Worm (Caenorhabditis elegans) whole organism, L4 larva: ENCODE measurements around the gene let-418.
A peak's percentile ranks its signal among the peaks of the same experiment; 100 is the strongest.

Source experiments
- F10B5.3 ChIP-seq: sonication (generic microtip); optimal IDR thresholded peaks from 2 replicates; lab custom pipeline; 2016; ENCODE audit warnings: mild to moderate bottlenecking, missing genetic modification characterization, missing compliant biosample characterization
- F37D6.2 ChIP-seq: sonication (generic microtip); optimal IDR thresholded peaks from 2 replicates; lab custom pipeline; 2016; ENCODE audit warnings: mild to moderate bottlenecking, missing genetic modification characterization, missing compliant biosample characterization
- Y105C5A.15 ChIP-seq: fragments of 200-800 bp; sonication (Bioruptor generic); IDR thresholded peaks from 2 replicates; pipeline ENCODE4 v1.3.6; 2022; ENCODE audit warnings: missing genetic modification characterization, missing compliant biosample characterization
- Y5F2A.4 ChIP-seq: fragments of 200-800 bp; sonication (Bioruptor generic); optimal IDR thresholded peaks from 2 replicates; lab custom pipeline; 2018; ENCODE audit warnings: mild to moderate bottlenecking, missing genetic modification characterization, missing compliant biosample characterization
- aha-1 ChIP-seq: fragments of 150-350 bp; peaks from one replicate; lab custom pipeline; 2014; ENCODE audit warnings: missing biosample characterization, missing genetic modification characterization
- ceh-20 ChIP-seq: fragments of 200-800 bp; sonication (Bioruptor generic); IDR thresholded peaks from 2 replicates; pipeline ENCODE4 v1.3.6; 2022; ENCODE audit warnings: missing genetic modification reagents, missing genetic modification characterization, missing compliant biosample characterization
- ceh-62 ChIP-seq: sonication (generic microtip); optimal IDR thresholded peaks from 2 replicates; lab custom pipeline; 2017; ENCODE audit warnings: missing biosample characterization, missing genetic modification characterization
- ceh-82 ChIP-seq: sonication (generic microtip); optimal IDR thresholded peaks from 2 replicates; lab custom pipeline; 2017; ENCODE audit warnings: missing biosample characterization, missing genetic modification characterization
- cey-2 ChIP-seq: sonication (generic microtip); optimal IDR thresholded peaks from 3 replicates; lab custom pipeline; 2017; ENCODE audit warnings: missing genetic modification characterization, mild to moderate bottlenecking, missing compliant biosample characterization, antibody characterized with exemption, borderline replicate concordance; ENCODE audit not compliant: insufficient read depth
- daf-16 ChIP-seq, 3 experiments: sonication (generic microtip); optimal IDR thresholded peaks; 2 replicates each; lab custom pipeline; 2016 to 2017; ENCODE audit warnings: missing genetic modification characterization in 3 of 3, missing genetic modification reagents in 3 of 3, mild to moderate bottlenecking in 2 of 3, missing compliant biosample characterization in 2 of 3, missing biosample characterization in 1 of 3, moderate library complexity in 1 of 3
- daf-8 ChIP-seq: fragments of 200-800 bp; sonication (Bioruptor generic); IDR thresholded peaks from 2 replicates; pipeline ENCODE4 v1.3.6; 2022; ENCODE audit warnings: missing genetic modification characterization, missing compliant biosample characterization
- dmd-6 ChIP-seq: fragments of 200-800 bp; sonication (Bioruptor generic); IDR thresholded peaks from 2 replicates; pipeline ENCODE4 v1.3.6; 2022; ENCODE audit warnings: missing genetic modification reagents, missing genetic modification characterization, missing compliant biosample characterization
- dpl-1 ChIP-seq: fragments of 150-350 bp; optimal IDR thresholded peaks from 2 replicates; lab custom pipeline; 2014; ENCODE audit warnings: missing biosample characterization, missing genetic modification reagents, missing genetic modification characterization
- dve-1 ChIP-seq: sonication (generic microtip); optimal IDR thresholded peaks from 2 replicates; lab custom pipeline; 2017; ENCODE audit warnings: antibody characterized with exemption, mild to moderate bottlenecking, missing genetic modification characterization, missing compliant biosample characterization; ENCODE audit not compliant: insufficient read depth
- fos-1 ChIP-seq: fragments of 150-350 bp; optimal IDR thresholded peaks from 2 replicates; lab custom pipeline; 2014; ENCODE audit warnings: missing biosample characterization, missing genetic modification characterization
- hif-1 ChIP-seq, 2 experiments: sonication (generic microtip); optimal IDR thresholded peaks; 2 replicates each; lab custom pipeline; 2016 to 2017; ENCODE audit warnings: missing compliant biosample characterization in 2 of 2, missing genetic modification characterization in 2 of 2, missing genetic modification reagents in 2 of 2, missing genotype in 2 of 2, mild to moderate bottlenecking in 1 of 2
- hlh-11 ChIP-seq: fragments of 200-800 bp; sonication (Bioruptor generic); optimal IDR thresholded peaks from 2 replicates; lab custom pipeline; 2018; ENCODE audit warnings: mild to moderate bottlenecking, missing genetic modification characterization, missing compliant biosample characterization
- hlh-30 ChIP-seq: sonication (generic microtip); optimal IDR thresholded peaks from 2 replicates; lab custom pipeline; 2017; ENCODE audit warnings: antibody characterized with exemption, mild to moderate bottlenecking, missing genetic modification characterization, missing compliant biosample characterization; ENCODE audit not compliant: insufficient read depth
- lim-7 ChIP-seq: fragments of 200-800 bp; sonication (Bioruptor generic); IDR thresholded peaks from 2 replicates; pipeline ENCODE4 v1.3.6; 2022; ENCODE audit warnings: missing genetic modification characterization, missing compliant biosample characterization
- lin-15B ChIP-seq: fragments of 150-350 bp; sonication (generic microtip); optimal IDR thresholded peaks from 3 replicates; lab custom pipeline; 2014; ENCODE audit warnings: missing biosample characterization, missing genetic modification characterization
- lsy-2 ChIP-seq, 2 experiments: fragments of 150-350 bp in 1 of 2; sonication (generic microtip) in 1 of 2; optimal IDR thresholded peaks; 2 replicates each; lab custom pipeline; 2014 to 2017; ENCODE audit warnings: missing biosample characterization in 2 of 2, missing genetic modification characterization in 2 of 2
- madf-5 ChIP-seq, 2 experiments: fragments of 200-800 bp; sonication (Bioruptor generic); IDR thresholded peaks; 2 replicates each; pipeline ENCODE4 v1.3.6; 2022; ENCODE audit warnings: missing compliant biosample characterization in 2 of 2, missing genetic modification characterization in 2 of 2
- madf-9 ChIP-seq: fragments of 200-800 bp; sonication (Bioruptor generic); conservative IDR thresholded peaks from 2 replicates; pipeline ENCODE4 v1.3.6; 2022; ENCODE audit warnings: missing genetic modification reagents, missing genetic modification characterization, missing compliant biosample characterization
- mdl-1 ChIP-seq, 2 experiments: fragments of 150-350 bp in 1 of 2; sonication (generic microtip) in 1 of 2; optimal IDR thresholded peaks; 2 replicates each; lab custom pipeline; 2014 to 2017; ENCODE audit warnings: missing biosample characterization in 2 of 2, missing genetic modification characterization in 2 of 2
- mep-1 ChIP-seq: fragments of 150-350 bp; sonication (generic microtip); optimal IDR thresholded peaks from 3 replicates; lab custom pipeline; 2014; ENCODE audit warnings: missing biosample characterization, missing genetic modification characterization
- mxl-2 ChIP-seq: fragments of 200-800 bp; sonication (Bioruptor generic); conservative IDR thresholded peaks from 2 replicates; pipeline ENCODE4 v1.3.6; 2022; ENCODE audit warnings: missing genetic modification reagents, missing genetic modification characterization, missing compliant biosample characterization
- nhr-102 ChIP-seq: sonication (generic microtip); optimal IDR thresholded peaks from 2 replicates; lab custom pipeline; 2016; ENCODE audit warnings: mild to moderate bottlenecking, missing genetic modification characterization, moderate library complexity, missing compliant biosample characterization
- nhr-25 ChIP-seq: sonication (generic microtip); optimal IDR thresholded peaks from 2 replicates; lab custom pipeline; 2017; ENCODE audit warnings: missing genetic modification characterization, mild to moderate bottlenecking, missing compliant biosample characterization, antibody characterized with exemption, moderate library complexity, borderline replicate concordance; ENCODE audit not compliant: insufficient read depth
- nhr-41 ChIP-seq: fragments of 200-800 bp; sonication (Bioruptor generic); IDR thresholded peaks from 2 replicates; pipeline ENCODE4 v1.3.6; 2022; ENCODE audit warnings: missing genetic modification reagents, missing genetic modification characterization, missing compliant biosample characterization
- nhr-42 ChIP-seq: fragments of 200-800 bp; sonication (Bioruptor generic); IDR thresholded peaks from 2 replicates; pipeline ENCODE4 v1.3.6; 2022; ENCODE audit warnings: missing genetic modification characterization, missing compliant biosample characterization
- nhr-48 ChIP-seq: sonication (generic microtip); optimal IDR thresholded peaks from 2 replicates; lab custom pipeline; 2016; ENCODE audit warnings: mild to moderate bottlenecking, missing genetic modification characterization, missing compliant biosample characterization
- nhr-6 ChIP-seq: fragments of 150-350 bp; optimal IDR thresholded peaks from 2 replicates; lab custom pipeline; 2014; ENCODE audit warnings: missing biosample characterization, missing genetic modification characterization
- pha-4 ChIP-seq, 2 experiments: fragments of 150-350 bp in 1 of 2; fragments of 200-800 bp in 1 of 2; sonication (Bioruptor generic) in 1 of 2; IDR thresholded peaks in 1 of 2; optimal IDR thresholded peaks in 1 of 2; 2 replicates each; pipeline versions ENCODE4 v1.3.6 to Lab custom; 2014 to 2022; ENCODE audit warnings: missing genetic modification characterization in 2 of 2, missing genetic modification reagents in 2 of 2, missing biosample characterization in 1 of 2, missing compliant biosample characterization in 1 of 2
- pqm-1 ChIP-seq: sonication (generic microtip); optimal IDR thresholded peaks from 2 replicates; lab custom pipeline; 2017; ENCODE audit warnings: missing biosample characterization, missing genetic modification characterization
- rbr-2 ChIP-seq: sonication (generic microtip); optimal IDR thresholded peaks from 2 replicates; lab custom pipeline; 2016; ENCODE audit warnings: missing genotype, missing genetic modification characterization, missing compliant biosample characterization
- set-16 ChIP-seq: fragments of 200-800 bp; sonication (Bioruptor generic); IDR thresholded peaks from 2 replicates; pipeline ENCODE4 v1.3.6; 2022; ENCODE audit warnings: missing genetic modification reagents, missing genetic modification characterization, missing compliant biosample characterization
- spr-3 ChIP-seq: fragments of 200-800 bp; sonication (Bioruptor generic); optimal IDR thresholded peaks from 2 replicates; lab custom pipeline; 2018; ENCODE audit warnings: mild to moderate bottlenecking, missing genetic modification characterization, missing compliant biosample characterization
- unc-39 ChIP-seq: sonication (generic microtip); optimal IDR thresholded peaks from 2 replicates; lab custom pipeline; 2017; ENCODE audit warnings: missing biosample characterization, missing genetic modification characterization
- unc-62 ChIP-seq, 3 experiments: fragments of 150-350 bp in 1 of 3; sonication (generic microtip); optimal IDR thresholded peaks in 2 of 3; peaks in 1 of 3; 1 replicate in 1 of 3; 2 replicates in 2 of 3; lab custom pipeline; 2014 to 2017; ENCODE audit warnings: missing biosample characterization in 3 of 3, missing genetic modification characterization in 3 of 3, missing genetic modification reagents in 3 of 3, missing genotype in 1 of 3
- vab-7 ChIP-seq: fragments of 200-800 bp; sonication (Bioruptor generic); IDR thresholded peaks from 2 replicates; pipeline ENCODE4 v1.3.6; 2022; ENCODE audit warnings: missing genetic modification reagents, missing genetic modification characterization, missing compliant biosample characterization
- ztf-11 ChIP-seq: fragments of 150-350 bp; optimal IDR thresholded peaks from 2 replicates; lab custom pipeline; 2014; ENCODE audit warnings: missing biosample characterization, missing genetic modification characterization

The let-418 gene

DNA sequence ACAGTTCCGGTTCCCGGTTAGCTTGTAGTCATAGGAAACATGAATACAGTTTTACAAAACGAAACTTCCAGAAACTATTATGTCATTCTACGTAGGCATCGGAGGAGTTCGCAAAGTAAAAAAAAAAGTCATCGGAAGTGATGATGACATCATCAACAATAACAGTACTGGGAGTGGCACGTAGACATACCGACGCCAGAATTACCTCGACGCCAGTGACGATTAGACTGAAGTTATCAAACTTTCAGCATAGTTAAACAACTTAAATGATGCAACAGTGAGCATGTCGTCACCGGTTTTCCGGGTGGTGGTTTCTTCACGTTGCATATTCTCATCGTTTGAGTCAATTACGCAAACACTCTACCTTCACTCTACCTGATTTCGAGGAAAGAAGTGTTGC is 6.2 kb upstream of the let-418 start:
- TF ChIP-seq pqm-1 (tag; lab: Kevin White, UChicago) (peak; percentile 0), aha-1 (tag; lab: Kevin White, UChicago) (peak; percentile 69), vab-7 (GFP tag; lab: Robert Waterston, UW) (no peak), nhr-48 (tag; lab: Kevin White, UChicago) (peak; percentile 31), hlh-11 (tag; lab: Kevin White, UChicago) (no peak), dmd-6 (peak; percentile 62), daf-16 (GFP tag; optimal IDR thresholded peaks at IDR 0.05; lab: Kevin White, UChicago) (no peak), daf-16 (tag; optimal IDR thresholded peaks at IDR 0.05; lab: Kevin White, UChicago) (peak; percentile 10), nhr-42 (no peak), Y5F2A.4 (GFP tag; lab: Kevin White, UChicago) (no peak), hif-1 (tag; optimal IDR thresholded peaks at IDR 0.05; lab: Kevin White, UChicago) (peak in 1 of 2 experiments; percentile 66), spr-3 (no peak)
- TF ChIP-seq, all 104 proteins: peak for 6

DNA sequence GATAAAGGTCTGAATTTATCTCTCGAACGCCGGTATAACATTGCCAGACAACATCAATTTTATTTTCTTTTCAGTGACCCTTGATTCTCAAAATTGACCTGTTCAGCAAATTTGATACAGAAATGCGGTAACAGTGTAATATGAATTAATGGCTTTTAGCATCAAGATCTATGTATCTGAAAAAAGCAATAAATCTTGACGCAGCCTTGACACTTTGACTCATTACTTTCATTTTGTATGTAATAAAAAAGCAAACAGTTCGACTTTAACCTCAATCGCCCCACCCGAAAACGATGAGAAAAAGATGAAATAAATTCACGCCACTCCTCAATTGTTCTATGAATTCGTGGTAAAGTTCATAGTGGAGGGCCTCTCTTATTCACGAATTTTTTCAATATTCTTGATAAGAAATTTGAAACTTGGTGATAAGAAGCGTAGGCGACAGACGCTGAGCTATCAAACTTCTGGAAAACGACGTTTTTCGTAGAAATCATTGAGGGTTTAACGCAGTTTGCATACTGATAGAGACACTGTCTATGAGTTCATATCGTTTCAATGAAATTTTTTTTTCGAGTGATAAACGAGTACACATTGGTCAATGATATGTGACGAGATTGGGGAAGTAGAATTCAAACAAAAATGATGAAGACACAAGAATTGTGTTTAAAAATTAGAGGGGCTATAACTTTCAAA is 5.0 kb upstream of the let-418 start:
- no peak for TF ChIP-seq daf-16 (GFP tag; optimal IDR thresholded peaks at IDR 0.05; lab: Kevin White, UChicago)
- TF ChIP-seq daf-16 (tag; optimal IDR thresholded peaks at IDR 0.05; lab: Kevin White, UChicago), result peak; percentile 43
- TF ChIP-seq dve-1 (tag; lab: Kevin White, UChicago), result peak; percentile 45
- peak; percentile 77 for TF ChIP-seq hlh-11 (tag; lab: Kevin White, UChicago)
- peak; percentile 56 for TF ChIP-seq nhr-48 (tag; lab: Kevin White, UChicago)
- TF ChIP-seq pqm-1 (tag; lab: Kevin White, UChicago), result peak; percentile 75
- peak; percentile 92 for TF ChIP-seq dmd-6
- peak; percentile 38 for TF ChIP-seq nhr-102 (tag; lab: Kevin White, UChicago)
- TF ChIP-seq aha-1 (tag; lab: Kevin White, UChicago), result peak; percentile 7
- no peak for TF ChIP-seq F10B5.3 (tag; lab: Kevin White, UChicago)
- no peak for TF ChIP-seq set-16 (GFP tag; lab: Robert Waterston, UW)

DNA sequence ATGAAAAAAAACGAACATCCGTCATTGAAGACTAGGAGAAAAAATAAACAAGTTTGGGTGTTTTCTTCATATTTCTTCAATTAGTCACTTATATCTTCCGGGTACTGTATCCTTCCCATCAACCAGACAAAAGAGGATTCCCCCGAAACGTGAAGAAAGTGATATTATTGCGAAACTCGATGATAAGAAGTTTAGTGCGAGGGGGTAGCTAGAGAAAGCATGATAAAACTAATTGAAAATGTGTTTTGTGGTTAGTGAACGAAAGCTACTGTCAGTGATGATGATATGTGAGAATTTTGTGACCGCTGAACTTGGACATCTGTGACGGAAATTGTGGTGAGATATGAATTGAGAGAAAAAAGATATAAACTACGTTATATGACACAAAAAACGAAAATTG is 3.7 kb upstream of the let-418 start:
- TF ChIP-seq nhr-25 (peak; percentile 57), pha-4 (GFP tag; IDR thresholded peaks at IDR 0.05; lab: Robert Waterston, UW) (no peak), pha-4 (tag; optimal IDR thresholded peaks at IDR 0.05; lab: Kevin White, UChicago) (no peak), F10B5.3 (tag; lab: Kevin White, UChicago) (no peak), nhr-41 (GFP tag; lab: Robert Waterston, UW) (no peak), mdl-1 (tag; optimal IDR thresholded peaks at IDR 0.05; lab: Kevin White, UChicago) (peak; percentile 87 to 95), Y105C5A.15 (GFP tag; lab: Robert Waterston, UW) (no peak), pqm-1 (tag; lab: Kevin White, UChicago) (peak; percentile 82), madf-5 (GFP tag; IDR thresholded peaks at IDR 0.05; lab: Robert Waterston, UW) (no peak), madf-9 (GFP tag; lab: Robert Waterston, UW) (no peak), nhr-48 (tag; lab: Kevin White, UChicago) (peak; percentile 86), hlh-30 (tag; lab: Kevin White, UChicago) (peak; percentile 37), ceh-82 (no peak), daf-8 (no peak), F37D6.2 (no peak), unc-39 (no peak), lim-7 (GFP tag; lab: Robert Waterston, UW) (no peak), ceh-62 (no peak), cey-2 (tag; lab: Kevin White, UChicago) (peak; percentile 89), ztf-11 (tag; lab: Kevin White, UChicago) (no peak), daf-16 (GFP tag; optimal IDR thresholded peaks at IDR 0.05; lab: Kevin White, UChicago) (no peak), daf-16 (tag; optimal IDR thresholded peaks at IDR 0.05; lab: Kevin White, UChicago) (peak; percentile 31), ceh-20 (GFP tag; lab: Robert Waterston, UW) (peak; percentile 60; the same call in 1 of the 2 replicates), dpl-1 (GFP tag; lab: Kevin White, UChicago) (peak; percentile 22), rbr-2 (tag; lab: Kevin White, UChicago) (no peak), mxl-2 (GFP tag; lab: Robert Waterston, UW) (no peak), lsy-2 (tag; optimal IDR thresholded peaks at IDR 0.05; lab: Kevin White, UChicago) (peak in 1 of 2 experiments; percentile 58), aha-1 (tag; lab: Kevin White, UChicago) (peak; percentile 81), lin-15B (tag; lab: Kevin White, UChicago) (no peak), fos-1 (tag; lab: Kevin White, UChicago) (no peak), nhr-102 (tag; lab: Kevin White, UChicago) (peak; percentile 85), mep-1 (tag; lab: Kevin White, UChicago) (peak; percentile 25), nhr-6 (no peak), unc-62 (GFP tag; optimal IDR thresholded peaks at IDR 0.05 in 1 of 2; lab: Kevin White, UChicago) (peak in 1 of 2 experiments; percentile 74), unc-62 (tag; optimal IDR thresholded peaks at IDR 0.05; lab: Kevin White, UChicago) (no peak)
